Worm (Caenorhabditis elegans): ENCODE measurements around the gene ZC239.20.

ZC239.20 gene

ce11 chrII:3206423-3206989 lies at the start of gene ZC239.20, which contains the start of gene ZC239.21:
Gene ZC239.20 (minus strand): TSS chrII:3206523.
Gene ZC239.21 (plus strand): TSS chrII:3206939.
- TF ChIP-seq ztf-11 (tag; optimal IDR thresholded peaks at IDR 0.05) (no peak), ceh-90 (tag; optimal IDR thresholded peaks at IDR 0.05) (no peak), xbp-1 (tag; optimal IDR thresholded peaks at IDR 0.05) (no peak), pqm-1 (tag; optimal IDR thresholded peaks at IDR 0.05) (no peak), aly-2 (tag; optimal IDR thresholded peaks at IDR 0.05) (no peak), C04F5.9 (tag; optimal IDR thresholded peaks at IDR 0.05) (no peak), pax-3 (tag; optimal IDR thresholded peaks at IDR 0.05) (no peak), ceh-82 (tag; optimal IDR thresholded peaks at IDR 0.05) (no peak), unc-30 (tag; optimal IDR thresholded peaks at IDR 0.05) (no peak), nhr-84 (tag; optimal IDR thresholded peaks at IDR 0.05) (no peak), efl-3 (GFP tag; optimal IDR thresholded peaks at IDR 0.05) (no peak), lin-35 (GFP tag; optimal IDR thresholded peaks at IDR 0.05) (no peak), nhr-20 (tag; optimal IDR thresholded peaks at IDR 0.05) (no peak), ceh-8 (GFP tag; optimal IDR thresholded peaks at IDR 0.05) (no peak), ces-1 (GFP tag; optimal IDR thresholded peaks at IDR 0.05) (no peak), sup-37 (GFP tag; optimal IDR thresholded peaks at IDR 0.05) (no peak)

- TF ChIP-seq isw-1 (GFP tag; IDR thresholded peaks at IDR 0.05) (no peak), nhr-90 (tag; optimal IDR thresholded peaks at IDR 0.05; ENCODE audit: poor library complexity) (no peak), lin-13 (GFP tag; optimal IDR thresholded peaks at IDR 0.05) (no peak), lin-39 (tag; optimal IDR thresholded peaks at IDR 0.05) (no peak), alr-1 (tag; optimal IDR thresholded peaks at IDR 0.05; ENCODE audit: borderline replicate concordance) (no peak), nhr-76 (tag; optimal IDR thresholded peaks at IDR 0.05) (no peak), nhr-19 (GFP tag; conservative IDR thresholded peaks at IDR 0.05) (no peak), ces-1 (GFP tag; optimal IDR thresholded peaks at IDR 0.05) (no peak), nhr-28 (tag; optimal IDR thresholded peaks at IDR 0.05) (no peak)
Measured at ce11 chrII:3251782-3252181, 45.5 kb upstream of the ZC239.20 start.

ce11 chrII:3250195-3250594 lies 43.9 kb upstream of the ZC239.20 start:
- TF ChIP-seq dpl-1 (GFP tag; optimal IDR thresholded peaks at IDR 0.05) (no peak), efl-1 (optimal IDR thresholded peaks at IDR 0.05) (no peak), efl-1 (GFP tag; optimal IDR thresholded peaks at IDR 0.05 in 1 of 2) (no peak), hlh-17 (GFP tag; optimal IDR thresholded peaks at IDR 0.05; ENCODE audit: borderline replicate concordance) (no peak), nhr-90 (tag; optimal IDR thresholded peaks at IDR 0.05; ENCODE audit: poor library complexity) (no peak), efl-3 (GFP tag; optimal IDR thresholded peaks at IDR 0.05) (no peak), unc-30 (tag; optimal IDR thresholded peaks at IDR 0.05) (no peak), egl-13 (tag; optimal IDR thresholded peaks at IDR 0.05) (no peak), ceh-88 (GFP tag; IDR thresholded peaks at IDR 0.05) (no peak), C04F5.9 (tag; optimal IDR thresholded peaks at IDR 0.05) (no peak), zip-4 (GFP tag; optimal IDR thresholded peaks at IDR 0.05) (no peak), fos-1 (tag; optimal IDR thresholded peaks at IDR 0.05) (no peak), ceh-8 (GFP tag; optimal IDR thresholded peaks at IDR 0.05) (no peak), nhr-28 (tag; optimal IDR thresholded peaks at IDR 0.05) (no peak), hlh-4 (tag; optimal IDR thresholded peaks at IDR 0.05) (no peak), aly-2 (tag; optimal IDR thresholded peaks at IDR 0.05) (no peak)

ce11 chrII:3249406-3249805 lies 43.1 kb upstream of the ZC239.20 start, which contains the start of gene clec-124:
Gene clec-124 (plus strand): TSS chrII:3249706.
- TF ChIP-seq snpc-4 (tag; optimal IDR thresholded peaks at IDR 0.05) (no peak), mef-2 (tag; optimal IDR thresholded peaks at IDR 0.05) (no peak)

Data from whole organism, L1 larva.